Worm (Caenorhabditis elegans) whole organism, mixed stage, embryonic: ENCODE results near the gene clec-175.

ENCODE experiments used
- blmp-1 ChIP-seq: fragments of 150-350 bp; optimal IDR thresholded peaks from 2 replicates; lab custom pipeline; 2014; ENCODE audit warnings: missing biosample characterization, missing genetic modification characterization
- lin-13 ChIP-seq: fragments of 150-350 bp; optimal IDR thresholded peaks from 2 replicates; lab custom pipeline; 2014; ENCODE audit warnings: missing biosample characterization, missing genetic modification characterization
- nhr-12 ChIP-seq: fragments of 150-350 bp; optimal IDR thresholded peaks from 2 replicates; lab custom pipeline; 2014; ENCODE audit warnings: missing biosample characterization, missing genetic modification characterization
- nhr-28 ChIP-seq: fragments of 150-350 bp; optimal IDR thresholded peaks from 2 replicates; lab custom pipeline; 2014; ENCODE audit warnings: missing biosample characterization, missing genetic modification characterization

- no peak for TF ChIP-seq blmp-1 (tag; lab: Kevin White, UChicago)
- TF ChIP-seq nhr-28, result no peak
- TF ChIP-seq lin-13, result no peak
- no peak for TF ChIP-seq nhr-12
These were observed 18.9 kb downstream of the clec-175 start, which contains the start of gene fbxb-75 for ce11 chrIV:4441077-4441476.
